Fruit fly (Drosophila melanogaster) whole organism: Measurements from ENCODE around the gene CG8043.

Source experiments
- CG8478 ChIP-seq: fragments of >200 bp; optimal IDR thresholded peaks from 2 replicates; lab custom pipeline; 2018; ENCODE audit warnings: inconsistent platforms
- Dll ChIP-seq: fragments of >200 bp; optimal IDR thresholded peaks from 2 replicates; lab custom pipeline; 2017
- EcR ChIP-seq, 2 experiments: fragments of >200 bp; optimal IDR thresholded peaks; 2 replicates each; lab custom pipeline; 2017; ENCODE audit warnings: missing biosample characterization in 2 of 2, missing genetic modification characterization in 2 of 2, missing genetic modification reagents in 2 of 2
- pan ChIP-seq: fragments of >200 bp; optimal IDR thresholded peaks from 2 replicates; lab custom pipeline; 2017
- psq ChIP-seq: fragments of >200 bp; optimal IDR thresholded peaks from 2 replicates; lab custom pipeline; 2017
- usp ChIP-seq: fragments of >200 bp; optimal IDR thresholded peaks from 2 replicates; lab custom pipeline; 2017; ENCODE audit warnings: missing biosample characterization, missing genetic modification characterization, mixed read lengths

- no peak for TF ChIP-seq psq (lab: Kevin White, UChicago)
- TF ChIP-seq usp (GFP tag; lab: Kevin White, UChicago) = no peak
- no peak for TF ChIP-seq CG8478 (lab: Kevin White, UChicago)
- no peak for TF ChIP-seq pan
- TF ChIP-seq Dll (lab: Kevin White, UChicago) = no peak
- TF ChIP-seq EcR (GFP tag; optimal IDR thresholded peaks at IDR 0.05; lab: Kevin White, UChicago) = no peak
These were observed 23.9 kb downstream of the CG8043 start for dm6 chr3R:8700660-8701059.
